Fruit fly (Drosophila melanogaster) whole organism: Measurements from ENCODE around the gene CG31717.

Source experiments
- CG8478 ChIP-seq: fragments of >200 bp; optimal IDR thresholded peaks from 2 replicates; lab custom pipeline; 2018; ENCODE audit warnings: inconsistent platforms
- Dll ChIP-seq: fragments of >200 bp; optimal IDR thresholded peaks from 2 replicates; lab custom pipeline; 2017
- pan ChIP-seq: fragments of >200 bp; optimal IDR thresholded peaks from 2 replicates; lab custom pipeline; 2017
- psq ChIP-seq: fragments of >200 bp; optimal IDR thresholded peaks from 2 replicates; lab custom pipeline; 2017
- usp ChIP-seq: fragments of >200 bp; optimal IDR thresholded peaks from 2 replicates; lab custom pipeline; 2017; ENCODE audit warnings: missing biosample characterization, missing genetic modification characterization, mixed read lengths

dm6 chr2L:10203933-10204509, 46.5 kb upstream of the CG31717 start, which contains the start of gene CG34159:
- TF ChIP-seq psq (lab: Kevin White, UChicago) (no peak), Dll (lab: Kevin White, UChicago) (no peak), CG8478 (no peak), usp (GFP tag; lab: Kevin White, UChicago) (no peak), pan (lab: Kevin White, UChicago) (no peak)
